Fruit fly (Drosophila melanogaster) whole organism, embryonic: ENCODE results near the gene Abcd1.

ENCODE experiments used
- BEAF-32 ChIP-seq: fragments of 200-800 bp; sonication (Bioruptor generic); optimal IDR thresholded peaks from 3 replicates; lab custom pipeline; 2017; ENCODE audit warnings: missing biosample characterization, missing genetic modification characterization, mild to moderate bottlenecking, moderate library complexity, missing genetic modification reagents
- C15 ChIP-seq: fragments of 200-800 bp; sonication (Bioruptor generic); IDR thresholded peaks from 3 replicates; pipeline ENCODE4 v1.3.6; 2022; ENCODE audit warnings: missing biosample characterization, missing genetic modification characterization
- CG10147 ChIP-seq: fragments of 200-800 bp; sonication (Bioruptor generic); optimal IDR thresholded peaks from 2 replicates; lab custom pipeline; 2019; ENCODE audit warnings: missing biosample characterization, mild to moderate bottlenecking, missing genetic modification characterization, moderate library complexity
- CG11398 ChIP-seq: fragments of 200-800 bp; sonication (Bioruptor generic); optimal IDR thresholded peaks from 2 replicates; lab custom pipeline; 2016; ENCODE audit warnings: missing biosample characterization, missing genetic modification characterization
- CG12299 ChIP-seq: fragments of 200-800 bp; sonication (Bioruptor generic); optimal IDR thresholded peaks from 2 replicates; lab custom pipeline; 2018; ENCODE audit warnings: missing biosample characterization, mild to moderate bottlenecking, missing genetic modification characterization
- CG1233 ChIP-seq: fragments of 200-800 bp; sonication (Bioruptor generic); optimal IDR thresholded peaks from 4 replicates; lab custom pipeline; 2018; ENCODE audit warnings: missing biosample characterization, mild to moderate bottlenecking, missing genetic modification characterization
- CG12744 ChIP-seq: fragments of 200-800 bp; sonication (Bioruptor generic); optimal IDR thresholded peaks from 2 replicates; lab custom pipeline; 2016; ENCODE audit warnings: missing biosample characterization, missing genetic modification characterization
- CG13894 ChIP-seq: fragments of 200-800 bp; sonication (Bioruptor generic); optimal IDR thresholded peaks from 3 replicates; lab custom pipeline; 2018; ENCODE audit warnings: missing biosample characterization, mild to moderate bottlenecking, missing genetic modification characterization, moderate library complexity
- CG14050 ChIP-seq: fragments of 200-800 bp; sonication (Bioruptor generic); IDR thresholded peaks from 3 replicates; pipeline ENCODE4 v1.3.6; 2022; ENCODE audit warnings: missing biosample characterization, missing genetic modification characterization
- CG1529 ChIP-seq: fragments of 200-800 bp; sonication (Bioruptor generic); optimal IDR thresholded peaks from 3 replicates; lab custom pipeline; 2018; ENCODE audit warnings: missing biosample characterization, missing genetic modification characterization
- CG15479 ChIP-seq: fragments of 200-800 bp; sonication (Bioruptor generic); optimal IDR thresholded peaks from 3 replicates; lab custom pipeline; 2019; ENCODE audit warnings: missing biosample characterization, mild to moderate bottlenecking, missing genetic modification characterization, moderate library complexity
- CG15696 ChIP-seq: fragments of 200-800 bp; sonication (Bioruptor generic); optimal IDR thresholded peaks from 2 replicates; lab custom pipeline; 2019; ENCODE audit warnings: missing biosample characterization, mild to moderate bottlenecking, missing genetic modification characterization, moderate library complexity
- CG16815 ChIP-seq: fragments of 200-800 bp; sonication (Bioruptor generic); optimal IDR thresholded peaks from 3 replicates; lab custom pipeline; 2017; ENCODE audit warnings: missing biosample characterization, mild to moderate bottlenecking, missing genetic modification characterization
- CG17612 ChIP-seq: fragments of 200-800 bp; sonication (Bioruptor generic); IDR thresholded peaks from 2 replicates; pipeline ENCODE4 v1.3.6; 2022; ENCODE audit warnings: missing biosample characterization, missing genetic modification characterization
- CG18619 ChIP-seq: fragments of 200-800 bp; sonication (Bioruptor generic); optimal IDR thresholded peaks from 3 replicates; lab custom pipeline; 2017; ENCODE audit warnings: missing biosample characterization, mild to moderate bottlenecking, missing genetic modification characterization
- CG2116 ChIP-seq: fragments of 200-800 bp; sonication (Bioruptor generic); optimal IDR thresholded peaks from 3 replicates; lab custom pipeline; 2018; ENCODE audit warnings: missing biosample characterization, mild to moderate bottlenecking, missing genetic modification characterization
- CG7786 ChIP-seq: fragments of 200-800 bp; sonication (Bioruptor generic); optimal IDR thresholded peaks from 2 replicates; lab custom pipeline; 2016; ENCODE audit warnings: missing biosample characterization, missing genetic modification characterization
- CG8089 ChIP-seq: fragments of 200-800 bp; sonication (Bioruptor generic); optimal IDR thresholded peaks from 3 replicates; lab custom pipeline; 2016; ENCODE audit warnings: missing biosample characterization, missing genetic modification characterization
- CG9727 ChIP-seq: fragments of 200-800 bp; sonication (Bioruptor generic); optimal IDR thresholded peaks from 3 replicates; lab custom pipeline; 2017; ENCODE audit warnings: missing biosample characterization, mild to moderate bottlenecking, missing genetic modification characterization
- Chrac-16 ChIP-seq: fragments of 200-800 bp; sonication (Bioruptor generic); optimal IDR thresholded peaks from 3 replicates; lab custom pipeline; 2016; ENCODE audit warnings: missing biosample characterization, missing genetic modification characterization
- Dip2 ChIP-seq: fragments of 200-800 bp; sonication (Bioruptor generic); IDR thresholded peaks from 2 replicates; pipeline ENCODE4 v1.3.6; 2022; ENCODE audit warnings: missing biosample characterization, missing genetic modification characterization
- HmgZ ChIP-seq: fragments of 200-800 bp; sonication (Bioruptor generic); optimal IDR thresholded peaks from 2 replicates; lab custom pipeline; 2018; ENCODE audit warnings: missing biosample characterization, mild to moderate bottlenecking, missing genetic modification characterization
- Hmx ChIP-seq: fragments of 200-800 bp; sonication (Bioruptor generic); optimal IDR thresholded peaks from 2 replicates; lab custom pipeline; 2016; ENCODE audit warnings: missing biosample characterization, missing genetic modification characterization
- Hr78 ChIP-seq, 2 experiments: fragments of 200-800 bp in 1 of 2; fragments of >200 bp in 1 of 2; sonication (Bioruptor generic) in 1 of 2; optimal IDR thresholded peaks; 2 replicates each; lab custom pipeline; 2017 to 2019; ENCODE audit warnings: missing biosample characterization in 2 of 2, missing genetic modification characterization in 2 of 2, mild to moderate bottlenecking in 1 of 2, moderate library complexity in 1 of 2
- Jarid2 ChIP-seq: fragments of 200-800 bp; sonication (Bioruptor generic); optimal IDR thresholded peaks from 3 replicates; lab custom pipeline; 2017; ENCODE audit warnings: mild to moderate bottlenecking, missing biosample characterization, missing genetic modification reagents, missing genetic modification characterization
- MBD-R2 ChIP-seq: fragments of 200-800 bp; sonication (Bioruptor generic); IDR thresholded peaks from 2 replicates; pipeline ENCODE4 v1.3.6; 2022; ENCODE audit warnings: missing biosample characterization, missing genetic modification characterization
- MESR4 ChIP-seq: fragments of 200-800 bp; sonication (Bioruptor generic); optimal IDR thresholded peaks from 2 replicates; lab custom pipeline; 2018; ENCODE audit warnings: missing biosample characterization, mild to moderate bottlenecking, missing genetic modification characterization, moderate library complexity
- NFAT ChIP-seq: fragments of 200-800 bp; sonication (Bioruptor generic); IDR thresholded peaks from 2 replicates; pipeline ENCODE4 v1.3.6; 2022; ENCODE audit warnings: missing biosample characterization, missing genetic modification characterization
- Poxn ChIP-seq: fragments of 200-800 bp; sonication (Bioruptor generic); IDR thresholded peaks from 2 replicates; pipeline ENCODE4 v1.3.6; 2022; ENCODE audit warnings: missing biosample characterization, missing genetic modification characterization
- Taf1 ChIP-seq: fragments of 200-800 bp; sonication (Bioruptor generic); IDR thresholded peaks from 2 replicates; pipeline ENCODE4 v1.3.6; 2022; ENCODE audit warnings: missing biosample characterization, missing genetic modification characterization
- bab2 ChIP-seq: fragments of 200-800 bp; sonication (Bioruptor generic); optimal IDR thresholded peaks from 2 replicates; lab custom pipeline; 2016; ENCODE audit warnings: missing biosample characterization, missing genetic modification characterization
- bbx ChIP-seq: fragments of 200-800 bp; sonication (Bioruptor generic); IDR thresholded peaks from 2 replicates; pipeline ENCODE4 v1.3.6; 2022; ENCODE audit warnings: missing biosample characterization, missing genetic modification characterization; ENCODE audit not compliant: partially characterized antibody
- chm ChIP-seq: fragments of 200-800 bp; sonication (Bioruptor generic); IDR thresholded peaks from 2 replicates; pipeline ENCODE4 v1.3.6; 2022; ENCODE audit warnings: missing biosample characterization, missing genetic modification characterization
- croc ChIP-seq: fragments of 200-800 bp; sonication (Bioruptor generic); conservative IDR thresholded peaks from 3 replicates; pipeline ENCODE4 v1.3.6; 2022; ENCODE audit warnings: missing biosample characterization, missing genetic modification characterization
- eve ChIP-seq, 2 experiments: fragments of >200 bp; optimal IDR thresholded peaks; 2 replicates each; lab custom pipeline; 2017; ENCODE audit warnings: missing biosample characterization in 2 of 2, missing genetic modification characterization in 2 of 2
- gem ChIP-seq: fragments of 200-800 bp; sonication (Bioruptor generic); optimal IDR thresholded peaks from 2 replicates; lab custom pipeline; 2019; ENCODE audit warnings: missing biosample characterization, mild to moderate bottlenecking, missing genetic modification characterization, moderate library complexity
- h ChIP-seq: fragments of >200 bp; optimal IDR thresholded peaks from 2 replicates; lab custom pipeline; 2017
- mirr ChIP-seq: fragments of 200-800 bp; sonication (Bioruptor generic); optimal IDR thresholded peaks from 3 replicates; lab custom pipeline; 2018; ENCODE audit warnings: missing biosample characterization, mild to moderate bottlenecking, missing genetic modification characterization
- nerfin-1 ChIP-seq: fragments of 200-800 bp; sonication (Bioruptor generic); optimal IDR thresholded peaks from 3 replicates; lab custom pipeline; 2019; ENCODE audit warnings: missing biosample characterization, mild to moderate bottlenecking, missing genetic modification characterization, moderate library complexity
- nerfin-2 ChIP-seq: fragments of 200-800 bp; sonication (Bioruptor generic); IDR thresholded peaks from 2 replicates; pipeline ENCODE4 v1.3.6; 2022; ENCODE audit warnings: missing biosample characterization, missing genetic modification characterization; ENCODE audit not compliant: partially characterized antibody
- nom ChIP-seq: fragments of 200-800 bp; sonication (Bioruptor generic); optimal IDR thresholded peaks from 2 replicates; lab custom pipeline; 2017; ENCODE audit warnings: missing biosample characterization, missing genetic modification characterization, mild to moderate bottlenecking, moderate library complexity, missing genetic modification reagents
- pho ChIP-seq: fragments of 200-800 bp; sonication (Bioruptor generic); optimal IDR thresholded peaks from 2 replicates; lab custom pipeline; 2016; ENCODE audit warnings: missing biosample characterization, missing genetic modification characterization
- ro ChIP-seq: fragments of 200-800 bp; sonication (Bioruptor generic); IDR thresholded peaks from 2 replicates; pipeline ENCODE4 v1.3.6; 2022; ENCODE audit warnings: missing biosample characterization, missing genetic modification characterization
- sc ChIP-seq, 3 experiments: fragments of >200 bp in 2 of 3; fragments of 200-800 bp in 1 of 3; sonication (Bioruptor generic) in 1 of 3; optimal IDR thresholded peaks; 2 replicates in 2 of 3; 3 replicates in 1 of 3; lab custom pipeline; 2017; ENCODE audit warnings: mild to moderate bottlenecking in 1 of 3, missing biosample characterization in 1 of 3, missing genetic modification characterization in 1 of 3, missing genetic modification reagents in 1 of 3
- sima ChIP-seq: fragments of 200-800 bp; sonication (Bioruptor generic); optimal IDR thresholded peaks from 2 replicates; lab custom pipeline; 2016; ENCODE audit warnings: missing biosample characterization, missing genetic modification characterization
- tgo ChIP-seq: fragments of 200-800 bp; sonication (Bioruptor generic); IDR thresholded peaks from 3 replicates; pipeline ENCODE4 v1.3.6; 2022; ENCODE audit warnings: missing biosample characterization, missing genetic modification characterization
- tin ChIP-seq: fragments of 200-800 bp; sonication (Bioruptor generic); optimal IDR thresholded peaks from 3 replicates; lab custom pipeline; 2016; ENCODE audit warnings: missing biosample characterization, missing genetic modification characterization
- unpg ChIP-seq: fragments of 200-800 bp; sonication (Bioruptor generic); optimal IDR thresholded peaks from 3 replicates; lab custom pipeline; 2018; ENCODE audit warnings: missing biosample characterization, mild to moderate bottlenecking, missing genetic modification characterization, moderate library complexity
- wek ChIP-seq: fragments of 200-800 bp; sonication (Bioruptor generic); optimal IDR thresholded peaks from 3 replicates; lab custom pipeline; 2018; ENCODE audit warnings: missing biosample characterization, mild to moderate bottlenecking, missing genetic modification characterization, moderate library complexity
- wor ChIP-seq: fragments of 200-800 bp; sonication (Bioruptor generic); IDR thresholded peaks from 2 replicates; pipeline ENCODE4 v1.3.6; 2022; ENCODE audit warnings: missing biosample characterization, missing genetic modification characterization
- zf30C ChIP-seq: fragments of 200-800 bp; sonication (Bioruptor generic); optimal IDR thresholded peaks from 3 replicates; lab custom pipeline; 2018; ENCODE audit warnings: missing biosample characterization, mild to moderate bottlenecking, missing genetic modification characterization

Abcd1 gene

DNA sequence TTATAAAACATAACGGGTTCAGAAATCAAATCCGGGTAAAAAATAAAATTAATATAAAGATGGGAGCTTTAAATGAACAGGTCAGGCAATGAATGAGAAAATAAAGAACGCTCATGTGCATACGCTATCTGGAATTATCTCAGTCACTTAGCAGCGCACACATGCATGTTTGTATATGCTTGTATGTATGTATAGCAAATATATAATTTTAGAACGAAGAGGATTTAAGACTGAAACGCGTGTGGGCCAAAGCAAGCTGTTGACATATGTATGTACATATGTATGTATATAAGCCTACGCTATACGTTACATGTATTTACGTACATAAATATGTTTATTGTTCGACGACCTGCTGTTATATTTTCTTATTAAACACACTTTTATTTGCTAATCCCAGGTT, 32.2 kb upstream of the Abcd1 start (continued):
- TF ChIP-seq BEAF-32 (no peak), eve (GFP tag; optimal IDR thresholded peaks at IDR 0.05; lab: Kevin White, UChicago) (peak in 1 of 2 experiments; percentile 82), Jarid2 (no peak), croc (GFP tag; lab: Robert Waterston, UW) (no peak), MESR4 (GFP tag; lab: Kevin White, UChicago) (peak; percentile 11), CG14050 (GFP tag; lab: Robert Waterston, UW) (no peak), C15 (no peak), bbx (GFP tag; lab: Robert Waterston, UW) (no peak), nerfin-1 (tag; lab: Kevin White, UChicago) (no peak), gem (peak; percentile 31), nerfin-2 (GFP tag; lab: Robert Waterston, UW) (no peak), CG8089 (GFP tag; lab: Kevin White, UChicago) (no peak), CG15696 (tag; lab: Kevin White, UChicago) (peak; percentile 84), mirr (GFP tag; lab: Kevin White, UChicago) (no peak), CG17612 (GFP tag; lab: Robert Waterston, UW) (no peak), CG9727 (GFP tag; lab: Kevin White, UChicago) (no peak), pho (peak; percentile 10), bab2 (GFP tag; lab: Kevin White, UChicago) (no peak), CG10147 (GFP tag; lab: Kevin White, UChicago) (no peak), CG12744 (GFP tag; lab: Kevin White, UChicago) (peak; percentile 28), CG11398 (GFP tag; lab: Kevin White, UChicago) (no peak), tgo (GFP tag; lab: Robert Waterston, UW) (no peak), HmgZ (tag; lab: Kevin White, UChicago) (no peak), sima (GFP tag; lab: Kevin White, UChicago) (no peak), Chrac-16 (GFP tag; lab: Kevin White, UChicago) (no peak), tin (GFP tag; lab: Kevin White, UChicago) (no peak), NFAT (GFP tag; lab: Robert Waterston, UW) (no peak), CG16815 (no peak), zf30C (GFP tag; lab: Kevin White, UChicago) (no peak), CG1529 (GFP tag; lab: Kevin White, UChicago) (peak; percentile 58), CG7786 (GFP tag; lab: Kevin White, UChicago) (no peak), Taf1 (GFP tag; lab: Robert Waterston, UW) (no peak), Hmx (GFP tag; lab: Kevin White, UChicago) (no peak), unpg (GFP tag; lab: Kevin White, UChicago) (no peak), CG18619 (GFP tag; lab: Kevin White, UChicago) (peak; percentile 24), wek (peak; percentile 46), CG15479 (peak; percentile 61), h (lab: Kevin White, UChicago) (no peak), Hr78 (GFP tag; optimal IDR thresholded peaks at IDR 0.05; lab: Kevin White, UChicago) (no peak), chm (GFP tag; lab: Robert Waterston, UW) (no peak), Poxn (GFP tag; lab: Robert Waterston, UW) (no peak), sc (optimal IDR thresholded peaks at IDR 0.05; lab: Kevin White, UChicago) (no peak), sc (GFP tag; optimal IDR thresholded peaks at IDR 0.05; lab: Kevin White, UChicago) (peak; percentile 28), CG2116 (GFP tag; lab: Kevin White, UChicago) (peak; percentile 46), nom (GFP tag; lab: Kevin White, UChicago) (peak; percentile 33), CG1233 (peak; percentile 53), MBD-R2 (GFP tag; lab: Robert Waterston, UW) (no peak), CG13894 (tag; lab: Kevin White, UChicago) (peak; percentile 26), Dip2 (GFP tag; lab: Robert Waterston, UW) (no peak), CG12299 (tag; lab: Kevin White, UChicago) (peak; percentile 37), wor (GFP tag; lab: Robert Waterston, UW) (no peak), ro (no peak)
